Fruit fly (Drosophila melanogaster) S2 (cell line): ENCODE data around the gene Hsp70Aa.

Experiments
- CG8478 ChIP-seq: fragments of >200 bp; optimal IDR thresholded peaks from 2 replicates; lab custom pipeline; 2018
- CTCF ChIP-seq, 2 experiments: fragments of >200 bp; optimal IDR thresholded peaks; 2 replicates each; lab custom pipeline; 2018

- TF ChIP-seq CG8478 (lab: Kevin White, UChicago) (no peak), CTCF (optimal IDR thresholded peaks at IDR 0.05; lab: Kevin White, UChicago) (no peak)
These were observed 36.8 kb upstream of the Hsp70Aa start, which contains the start of gene mfas for dm6 chr3R:11992934-11993670.
